Fruit fly (Drosophila melanogaster) whole organism, prepupa: ENCODE measurements around the gene naz.

ENCODE experiments used
- CG10631 ChIP-seq: fragments of 200-800 bp; sonication (Bioruptor generic); optimal IDR thresholded peaks from 2 replicates; lab custom pipeline; 2016; ENCODE audit warnings: missing biosample characterization, missing genetic modification characterization
- CG11762 ChIP-seq: fragments of 200-800 bp; sonication (Bioruptor generic); optimal IDR thresholded peaks from 3 replicates; lab custom pipeline; 2016; ENCODE audit warnings: missing biosample characterization, missing genetic modification characterization; ENCODE audit not compliant: insufficient read depth
- CG15336 ChIP-seq: fragments of 200-800 bp; sonication (Bioruptor generic); IDR thresholded peaks from 2 replicates; pipeline ENCODE4 v1.3.6; 2022; ENCODE audit warnings: missing biosample characterization, missing genetic modification characterization
- CG1621 ChIP-seq: fragments of 200-800 bp; sonication (Bioruptor generic); optimal IDR thresholded peaks from 3 replicates; lab custom pipeline; 2018; ENCODE audit warnings: missing biosample characterization, mild to moderate bottlenecking, missing genetic modification characterization
- CG31627 ChIP-seq: fragments of 200-800 bp; sonication (Bioruptor generic); optimal IDR thresholded peaks from 3 replicates; lab custom pipeline; 2016; ENCODE audit warnings: missing biosample characterization, missing genetic modification characterization
- CG32006 ChIP-seq: fragments of 200-800 bp; sonication (Bioruptor generic); optimal IDR thresholded peaks from 3 replicates; lab custom pipeline; 2017; ENCODE audit warnings: missing biosample characterization, mild to moderate bottlenecking, missing genetic modification characterization
- CG34406 ChIP-seq: fragments of 200-800 bp; sonication (Bioruptor generic); optimal IDR thresholded peaks from 3 replicates; lab custom pipeline; 2016; ENCODE audit warnings: missing biosample characterization, missing genetic modification characterization
- CG3919 ChIP-seq: fragments of 200-800 bp; sonication (Bioruptor generic); optimal IDR thresholded peaks from 3 replicates; lab custom pipeline; 2016; ENCODE audit warnings: missing biosample characterization, missing genetic modification characterization
- CG4318 ChIP-seq: fragments of 200-800 bp; sonication (Bioruptor generic); optimal IDR thresholded peaks from 3 replicates; lab custom pipeline; 2017; ENCODE audit warnings: missing biosample characterization, mild to moderate bottlenecking, missing genetic modification characterization
- CG6808 ChIP-seq: fragments of 200-800 bp; sonication (Bioruptor generic); optimal IDR thresholded peaks from 3 replicates; lab custom pipeline; 2017; ENCODE audit warnings: missing biosample characterization, missing genetic modification characterization, mild to moderate bottlenecking, moderate library complexity, missing genetic modification reagents
- CG7368 ChIP-seq: fragments of 200-800 bp; sonication (Bioruptor generic); optimal IDR thresholded peaks from 3 replicates; lab custom pipeline; 2016; ENCODE audit warnings: missing biosample characterization, missing genetic modification characterization
- CG8119 ChIP-seq: fragments of 200-800 bp; sonication (Bioruptor generic); IDR thresholded peaks from 3 replicates; pipeline ENCODE4 v1.3.6; 2022; ENCODE audit warnings: missing biosample characterization, missing genetic modification characterization
- CG8319 ChIP-seq: fragments of 200-800 bp; sonication (Bioruptor generic); optimal IDR thresholded peaks from 3 replicates; lab custom pipeline; 2016; ENCODE audit warnings: missing biosample characterization, missing genetic modification characterization
- CG9139 ChIP-seq: fragments of 200-800 bp; sonication (Bioruptor generic); optimal IDR thresholded peaks from 3 replicates; lab custom pipeline; 2017; ENCODE audit warnings: missing biosample characterization, mild to moderate bottlenecking, missing genetic modification characterization
- Eip78C ChIP-seq: fragments of 200-800 bp; sonication (Bioruptor generic); peaks from one replicate; lab custom pipeline; 2016; ENCODE audit warnings: missing biosample characterization, missing genetic modification characterization
- Eip93F ChIP-seq: fragments of 200-800 bp; sonication (Bioruptor generic); optimal IDR thresholded peaks from 2 replicates; lab custom pipeline; 2016; ENCODE audit warnings: missing biosample characterization, mild to moderate bottlenecking, missing genetic modification characterization
- Ets96B ChIP-seq: fragments of 200-800 bp; optimal IDR thresholded peaks from 2 replicates; lab custom pipeline; 2019; ENCODE audit warnings: missing biosample characterization, mild to moderate bottlenecking, missing genetic modification characterization, moderate library complexity
- Hr38 ChIP-seq: sonication (Bioruptor generic); optimal IDR thresholded peaks from 2 replicates; lab custom pipeline; 2016; ENCODE audit warnings: missing biosample characterization, missing genetic modification characterization
- Hr39 ChIP-seq: fragments of 200-800 bp; sonication (Bioruptor generic); optimal IDR thresholded peaks from 2 replicates; lab custom pipeline; 2016; ENCODE audit warnings: missing biosample characterization, missing genetic modification characterization
- Hr4 ChIP-seq: fragments of 200-800 bp; sonication (Bioruptor generic); optimal IDR thresholded peaks from 3 replicates; lab custom pipeline; 2016; ENCODE audit warnings: missing biosample characterization, missing genetic modification characterization
- Lpt ChIP-seq: fragments of 200-800 bp; sonication (Bioruptor generic); optimal IDR thresholded peaks from 3 replicates; lab custom pipeline; 2016; ENCODE audit warnings: missing biosample characterization, missing genetic modification characterization
- Met ChIP-seq: fragments of 200-800 bp; sonication (Bioruptor generic); optimal IDR thresholded peaks from 3 replicates; lab custom pipeline; 2016; ENCODE audit warnings: missing biosample characterization, missing genetic modification characterization
- Sox14 ChIP-seq: fragments of 200-800 bp; sonication (Bioruptor generic); optimal IDR thresholded peaks from 3 replicates; lab custom pipeline; 2016; ENCODE audit warnings: missing biosample characterization, missing genetic modification characterization
- acj6 ChIP-seq: fragments of 200-800 bp; sonication (Bioruptor generic); optimal IDR thresholded peaks from 3 replicates; lab custom pipeline; 2016; ENCODE audit warnings: missing biosample characterization, missing genetic modification characterization
- dsx ChIP-seq: fragments of 200-800 bp; optimal IDR thresholded peaks from 3 replicates; lab custom pipeline; 2019; ENCODE audit warnings: missing biosample characterization, mild to moderate bottlenecking, missing genetic modification characterization, moderate library complexity; ENCODE audit not compliant: poor library complexity, severe bottlenecking
- esn ChIP-seq: fragments of 200-800 bp; sonication (Bioruptor generic); optimal IDR thresholded peaks from 2 replicates; lab custom pipeline; 2016; ENCODE audit warnings: missing biosample characterization, mild to moderate bottlenecking, missing genetic modification characterization, moderate library complexity
- lz ChIP-seq: fragments of 200-800 bp; sonication (Bioruptor generic); optimal IDR thresholded peaks from 3 replicates; lab custom pipeline; 2016; ENCODE audit warnings: missing biosample characterization, missing genetic modification characterization
- pdm3 ChIP-seq: fragments of 200-800 bp; sonication (Bioruptor generic); optimal IDR thresholded peaks from 3 replicates; lab custom pipeline; 2016; ENCODE audit warnings: missing biosample characterization, missing genetic modification characterization
- spab ChIP-seq: fragments of 200-800 bp; sonication (Bioruptor generic); optimal IDR thresholded peaks from 2 replicates; lab custom pipeline; 2017; ENCODE audit warnings: missing biosample characterization, mild to moderate bottlenecking, missing genetic modification characterization, missing genetic modification reagents
- ss ChIP-seq, 2 experiments: fragments of 200-800 bp; sonication (Bioruptor generic); optimal IDR thresholded peaks; 2 replicates in 1 of 2; 3 replicates in 1 of 2; lab custom pipeline; 2017 to 2018; ENCODE audit warnings: mild to moderate bottlenecking in 2 of 2, missing biosample characterization in 2 of 2, missing genetic modification characterization in 2 of 2, moderate library complexity in 1 of 2
- svp ChIP-seq: fragments of 200-800 bp; sonication (Bioruptor generic); peaks from one replicate; lab custom pipeline; 2016; ENCODE audit warnings: missing biosample characterization, missing genetic modification characterization
- vri ChIP-seq: fragments of 200-800 bp; sonication (Bioruptor generic); optimal IDR thresholded peaks from 3 replicates; lab custom pipeline; 2016; ENCODE audit warnings: missing biosample characterization, mild to moderate bottlenecking, missing genetic modification characterization

naz gene

dm6 chr3R:18292371-18292770 lies 36.4 kb downstream of the naz start:
- TF ChIP-seq Met (GFP tag; lab: Kevin White, UChicago) (no peak), CG1621 (tag; lab: Kevin White, UChicago) (no peak), vri (GFP tag; lab: Kevin White, UChicago) (peak; percentile 66), CG15336 (GFP tag; lab: Robert Waterston, UW) (no peak), svp (peak; percentile 73), CG11762 (GFP tag; lab: Kevin White, UChicago) (no peak), Lpt (no peak), Eip78C (GFP tag; lab: Kevin White, UChicago) (peak; percentile 32), Ets96B (no peak), CG8319 (no peak), Eip93F (no peak), pdm3 (GFP tag; lab: Kevin White, UChicago) (no peak)
- TF ChIP-seq, all 60 proteins: peak for 3

dm6 chr3R:18291831-18292230 lies 36.9 kb downstream of the naz start:
- peak; percentile 69 for TF ChIP-seq svp
- no peak for TF ChIP-seq lz (GFP tag; lab: Kevin White, UChicago)
- no peak for TF ChIP-seq dsx (GFP tag; lab: Kevin White, UChicago)
- no peak for TF ChIP-seq Hr39 (GFP tag; lab: Kevin White, UChicago)
- TF ChIP-seq pdm3 (GFP tag; lab: Kevin White, UChicago): no peak

DNA sequence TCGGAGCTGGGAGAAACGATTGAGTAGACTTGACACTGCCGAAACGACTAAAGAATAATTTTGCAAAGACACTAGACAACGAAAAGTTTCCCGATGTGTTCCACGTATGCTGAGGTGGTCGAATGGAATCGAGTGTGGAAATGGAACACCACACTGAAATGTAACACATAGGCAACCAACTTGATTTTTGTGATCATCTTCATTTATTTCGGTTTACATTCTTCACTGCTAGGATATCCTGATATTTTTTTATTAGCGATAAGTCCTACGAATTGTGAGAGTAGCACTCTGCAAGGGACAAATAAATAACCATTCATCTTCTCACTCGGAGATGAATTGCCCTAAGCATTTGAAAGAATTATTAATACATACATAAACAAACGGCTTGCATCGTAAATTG lies 40.1 kb downstream of the naz start, which contains the start of gene CG7131:
Gene CG7131, minus strand, starts transcription at position 101 of the 400 bp plus-strand sequence.
- no peak for TF ChIP-seq CG6808 (GFP tag; lab: Kevin White, UChicago)
- no peak for TF ChIP-seq CG7368 (GFP tag; lab: Kevin White, UChicago)
- TF ChIP-seq Lpt: no peak
- TF ChIP-seq Met (GFP tag; lab: Kevin White, UChicago): no peak
- TF ChIP-seq, all 60 proteins: peak for 0

DNA sequence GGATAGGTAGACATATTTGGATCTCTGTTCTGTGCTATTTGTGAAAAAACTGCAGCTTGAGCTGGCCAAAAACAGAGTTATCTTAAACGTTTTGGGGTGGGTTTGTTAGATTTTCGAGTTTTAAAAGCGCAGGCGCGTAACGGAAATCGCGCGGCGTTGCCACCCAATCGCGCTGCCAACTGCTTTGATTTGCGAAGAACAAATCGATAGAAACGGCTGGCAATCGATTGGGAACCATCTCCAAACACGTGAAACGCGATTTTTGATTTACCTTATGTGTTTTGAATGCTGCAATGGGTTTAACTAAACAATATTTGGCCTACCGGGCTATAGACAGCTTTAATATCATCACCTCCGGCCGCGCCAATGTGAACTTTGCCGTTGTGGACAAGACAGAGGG lies 45.3 kb downstream of the naz start, which contains the start of the genes CG14312 and CG8064:
Gene CG14312, minus strand, starts transcription at position 88 of the 400 bp plus-strand sequence.
Gene CG8064, plus strand, starts transcription at position 220 of the 400 bp plus-strand sequence.
- TF ChIP-seq svp: peak; percentile 35
- TF ChIP-seq ss (GFP tag; optimal IDR thresholded peaks at IDR 0.05; lab: Kevin White, UChicago): no peak

DNA sequence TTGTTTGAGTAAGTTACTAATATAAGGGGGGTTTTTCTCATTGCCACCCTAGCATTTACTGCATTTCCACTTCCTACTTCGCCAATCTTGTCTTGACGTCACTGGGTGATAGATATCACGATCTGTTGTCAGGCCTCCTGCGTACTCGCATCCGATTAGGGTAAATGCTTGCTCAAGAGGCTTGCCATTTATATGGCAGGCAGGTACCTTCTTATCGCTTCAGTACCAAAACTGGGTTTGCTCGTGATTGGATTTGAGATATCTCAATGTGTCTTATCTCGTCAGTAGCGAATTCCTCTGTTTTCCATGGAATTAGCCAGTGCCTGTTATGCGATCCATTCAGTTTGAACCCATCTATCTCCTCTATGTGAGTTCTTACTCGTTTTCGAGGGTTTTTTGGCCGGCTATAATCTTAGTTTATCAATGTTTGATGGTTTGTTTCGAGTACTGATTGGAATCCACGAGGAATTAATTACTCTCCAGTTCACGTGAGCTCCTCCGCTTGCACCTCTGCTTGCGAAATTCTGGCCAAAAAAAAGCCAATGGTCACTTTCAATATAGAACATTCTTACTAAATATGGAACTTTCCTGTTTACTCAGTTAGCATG lies 47.8 kb downstream of the naz start:
- no peak for TF ChIP-seq spab (GFP tag; lab: Kevin White, UChicago)
- no peak for TF ChIP-seq acj6 (GFP tag; lab: Kevin White, UChicago)
- TF ChIP-seq vri (GFP tag; lab: Kevin White, UChicago): peak; percentile 17
- no peak for TF ChIP-seq CG3919 (GFP tag; lab: Kevin White, UChicago)
- peak; percentile 2 for TF ChIP-seq Eip93F
- no peak for TF ChIP-seq Hr38 (GFP tag; lab: Kevin White, UChicago)
- no peak for TF ChIP-seq Ets96B
- no peak for TF ChIP-seq CG8319
- no peak for TF ChIP-seq CG32006
- no peak for TF ChIP-seq esn (GFP tag; lab: Kevin White, UChicago)
- no peak for TF ChIP-seq Hr39 (GFP tag; lab: Kevin White, UChicago)
- TF ChIP-seq CG34406 (GFP tag; lab: Kevin White, UChicago): no peak

dm6 chr3R:18280133-18280532 lies 48.6 kb downstream of the naz start:
- TF ChIP-seq Lpt (no peak), CG8119 (GFP tag; lab: Robert Waterston, UW) (no peak), Sox14 (GFP tag; lab: Kevin White, UChicago) (no peak), CG9139 (GFP tag; lab: Kevin White, UChicago) (no peak), CG10631 (GFP tag; lab: Kevin White, UChicago) (no peak), CG7368 (GFP tag; lab: Kevin White, UChicago) (no peak), Hr4 (GFP tag; lab: Kevin White, UChicago) (no peak), CG4318 (GFP tag; lab: Kevin White, UChicago) (no peak), CG31627 (GFP tag; lab: Kevin White, UChicago) (no peak), lz (GFP tag; lab: Kevin White, UChicago) (no peak)
